Worm (Caenorhabditis elegans) whole organism, L2 larva: ENCODE measurements around the gene gpx-5.

ENCODE experiments used
- C34F6.9 ChIP-seq: fragments of 150-350 bp; optimal IDR thresholded peaks from 2 replicates; lab custom pipeline; 2014; ENCODE audit warnings: missing biosample characterization, missing genetic modification characterization
- Y55F3AM.14 ChIP-seq: fragments of 200-800 bp; sonication (Bioruptor generic); optimal IDR thresholded peaks from 2 replicates; lab custom pipeline; 2018; ENCODE audit warnings: mild to moderate bottlenecking, missing genetic modification characterization, missing compliant biosample characterization
- ama-1 ChIP-seq: fragments of 150-350 bp; optimal IDR thresholded peaks from 2 replicates; lab custom pipeline; 2018; ENCODE audit warnings: inconsistent platforms
- blmp-1 ChIP-seq: sonication (generic microtip); optimal IDR thresholded peaks from 2 replicates; lab custom pipeline; 2017; ENCODE audit warnings: missing genetic modification characterization, mild to moderate bottlenecking, missing compliant biosample characterization, antibody characterized with exemption, moderate library complexity; ENCODE audit not compliant: insufficient read depth
- ceh-82 ChIP-seq: fragments of 150-350 bp; optimal IDR thresholded peaks from 2 replicates; lab custom pipeline; 2014; ENCODE audit warnings: missing biosample characterization, missing genetic modification characterization
- crh-2 ChIP-seq: sonication (generic microtip); optimal IDR thresholded peaks from 2 replicates; lab custom pipeline; 2017; ENCODE audit warnings: missing biosample characterization, missing genetic modification characterization
- egl-27 ChIP-seq: sonication (generic microtip); optimal IDR thresholded peaks from 3 replicates; lab custom pipeline; 2017; ENCODE audit warnings: missing biosample characterization, missing genetic modification reagents, missing genetic modification characterization
- elt-3 ChIP-seq: sonication (generic microtip); optimal IDR thresholded peaks from 2 replicates; lab custom pipeline; 2017; ENCODE audit warnings: missing biosample characterization, missing genetic modification characterization
- fos-1 ChIP-seq: fragments of 150-350 bp; optimal IDR thresholded peaks from 2 replicates; lab custom pipeline; 2014; ENCODE audit warnings: missing biosample characterization, missing genetic modification characterization
- gmeb-1 ChIP-seq: fragments of 150-350 bp; optimal IDR thresholded peaks from 2 replicates; lab custom pipeline; 2014; ENCODE audit warnings: missing biosample characterization, missing genetic modification characterization
- lin-13 ChIP-seq: fragments of 150-350 bp; optimal IDR thresholded peaks from 2 replicates; lab custom pipeline; 2014; ENCODE audit warnings: missing biosample characterization, missing genetic modification reagents, missing genetic modification characterization
- lin-39 ChIP-seq: fragments of 150-350 bp; optimal IDR thresholded peaks from 2 replicates; lab custom pipeline; 2014; ENCODE audit warnings: missing biosample characterization, missing genetic modification reagents, missing genetic modification characterization
- lsy-2 ChIP-seq, 2 experiments: fragments of 150-350 bp in 1 of 2; sonication (generic microtip) in 1 of 2; optimal IDR thresholded peaks; 2 replicates each; lab custom pipeline; 2014 to 2017; ENCODE audit warnings: missing biosample characterization in 2 of 2, missing genetic modification characterization in 2 of 2
- mab-5 ChIP-seq: fragments of 150-350 bp; optimal IDR thresholded peaks from 2 replicates; lab custom pipeline; 2014; ENCODE audit warnings: missing biosample characterization, missing genetic modification characterization
- mdl-1 ChIP-seq, 2 experiments: fragments of 150-350 bp in 1 of 2; sonication (generic microtip) in 1 of 2; optimal IDR thresholded peaks; 2 replicates each; lab custom pipeline; 2017; ENCODE audit warnings: missing biosample characterization in 2 of 2, missing genetic modification characterization in 2 of 2
- nhr-10 ChIP-seq: sonication (generic microtip); optimal IDR thresholded peaks from 2 replicates; lab custom pipeline; 2017; ENCODE audit warnings: missing biosample characterization, missing genetic modification characterization
- nhr-11 ChIP-seq: fragments of 150-350 bp; optimal IDR thresholded peaks from 2 replicates; lab custom pipeline; 2014; ENCODE audit warnings: missing biosample characterization, missing genetic modification characterization
- nhr-12 ChIP-seq: fragments of 150-350 bp; optimal IDR thresholded peaks from 2 replicates; lab custom pipeline; 2014; ENCODE audit warnings: missing biosample characterization, missing genetic modification characterization
- nhr-21 ChIP-seq: fragments of 150-350 bp; optimal IDR thresholded peaks from 2 replicates; lab custom pipeline; 2014; ENCODE audit warnings: missing biosample characterization, missing genetic modification characterization
- nhr-23 ChIP-seq: fragments of 150-350 bp; optimal IDR thresholded peaks from 2 replicates; lab custom pipeline; 2014; ENCODE audit warnings: missing biosample characterization, missing genetic modification reagents, missing genetic modification characterization
- nhr-237 ChIP-seq: fragments of 150-350 bp; optimal IDR thresholded peaks from 2 replicates; lab custom pipeline; 2014; ENCODE audit warnings: missing biosample characterization, missing genetic modification characterization
- nhr-6 ChIP-seq: fragments of 150-350 bp; optimal IDR thresholded peaks from 2 replicates; lab custom pipeline; 2014; ENCODE audit warnings: missing biosample characterization, missing genetic modification characterization
- nhr-77 ChIP-seq: fragments of 150-350 bp; optimal IDR thresholded peaks from 2 replicates; lab custom pipeline; 2014; ENCODE audit warnings: missing biosample characterization, missing genetic modification characterization
- peb-1 ChIP-seq: fragments of 150-350 bp; optimal IDR thresholded peaks from 2 replicates; lab custom pipeline; 2014; ENCODE audit warnings: missing biosample characterization, missing genetic modification characterization
- skn-1 ChIP-seq: sonication (generic microtip); optimal IDR thresholded peaks from 2 replicates; lab custom pipeline; 2017; ENCODE audit warnings: missing biosample characterization, missing genetic modification characterization
- sma-3 ChIP-seq: sonication (generic microtip); optimal IDR thresholded peaks from 2 replicates; lab custom pipeline; 2016; ENCODE audit warnings: missing genetic modification reagents, missing genetic modification characterization, missing compliant biosample characterization
- sma-9 ChIP-seq, 2 experiments: fragments of 150-350 bp in 1 of 2; sonication (generic microtip) in 1 of 2; optimal IDR thresholded peaks; 2 replicates each; lab custom pipeline; 2014 to 2016; ENCODE audit warnings: missing genetic modification characterization in 2 of 2, mild to moderate bottlenecking in 1 of 2, missing biosample characterization in 1 of 2, missing compliant biosample characterization in 1 of 2, missing genetic modification reagents in 1 of 2, moderate library complexity in 1 of 2
- snpc-4 ChIP-seq: fragments of 150-350 bp; optimal IDR thresholded peaks from 2 replicates; lab custom pipeline; 2014; ENCODE audit warnings: missing biosample characterization, missing genetic modification characterization
- unc-39 ChIP-seq: fragments of 150-350 bp; optimal IDR thresholded peaks from 2 replicates; lab custom pipeline; 2014; ENCODE audit warnings: missing biosample characterization, missing genetic modification characterization
- unc-55 ChIP-seq: fragments of 150-350 bp; sonication (generic microtip); optimal IDR thresholded peaks from 3 replicates; lab custom pipeline; 2014; ENCODE audit warnings: missing biosample characterization, missing genetic modification reagents, missing genetic modification characterization
- zag-1 ChIP-seq: fragments of 150-350 bp; optimal IDR thresholded peaks from 2 replicates; lab custom pipeline; 2014; ENCODE audit warnings: missing biosample characterization, missing genetic modification characterization
- ztf-1 ChIP-seq: fragments of 200-800 bp; sonication (Bioruptor generic); conservative IDR thresholded peaks from 2 replicates; pipeline ENCODE4 v1.3.6; 2022; ENCODE audit warnings: missing genetic modification characterization, missing compliant biosample characterization

Gene gpx-5

DNA sequence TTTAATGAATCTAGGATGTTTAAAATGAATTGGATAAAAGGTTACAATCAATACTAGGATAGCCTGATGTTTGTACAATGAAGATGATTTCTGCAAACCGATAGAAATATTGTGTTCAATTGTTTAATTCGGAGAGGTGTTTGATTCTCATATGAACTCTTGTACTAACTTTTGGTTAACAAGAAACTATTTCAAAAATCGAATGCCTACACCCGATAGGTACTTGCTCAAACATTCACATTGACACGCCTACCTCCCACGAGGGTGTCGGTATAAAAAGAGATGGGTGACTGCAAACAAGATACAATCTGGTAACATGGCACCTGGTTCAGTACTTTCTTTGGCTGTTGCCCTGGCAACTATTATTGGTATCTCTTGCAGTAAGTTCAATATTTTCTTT is 3.2 kb downstream of the gpx-5 start, which contains the start of gene gpx-3:
gpx-3 (plus strand) TSS at position 301 of the 400 bp plus-strand sequence.
- TF ChIP-seq ama-1 (lab: Kevin White, UChicago) (no peak), unc-39 (tag; lab: Kevin White, UChicago) (no peak), nhr-6 (tag; lab: Kevin White, UChicago) (no peak), mab-5 (no peak), blmp-1 (tag; lab: Kevin White, UChicago) (no peak), nhr-23 (tag; lab: Kevin White, UChicago) (no peak), nhr-10 (tag; lab: Kevin White, UChicago) (no peak), sma-3 (GFP tag; lab: Kevin White, UChicago) (no peak), crh-2 (tag; lab: Kevin White, UChicago) (no peak), nhr-11 (tag; lab: Kevin White, UChicago) (no peak), lin-13 (GFP tag; lab: Kevin White, UChicago) (no peak), egl-27 (tag; lab: Kevin White, UChicago) (no peak), unc-55 (GFP tag; lab: Kevin White, UChicago) (no peak), ztf-1 (GFP tag; lab: Robert Waterston, UW) (no peak)
- TF ChIP-seq, all 48 proteins: peak for 0

- no peak for TF ChIP-seq peb-1 (tag; lab: Kevin White, UChicago)
- TF ChIP-seq, all 48 proteins: peak for 0
Measured at ce11 chrX:9589123-9589522, 4.7 kb downstream of the gpx-5 start, which contains the start of gene del-8. del-8 (plus strand) TSS chrX:9589423.

ce11 chrX:9597299-9597698 is 12.8 kb downstream of the gpx-5 start:
- TF ChIP-seq mab-5 (no peak), zag-1 (no peak), nhr-12 (no peak), C34F6.9 (no peak), ceh-82 (tag; lab: Kevin White, UChicago) (no peak), nhr-10 (tag; lab: Kevin White, UChicago) (no peak)

DNA sequence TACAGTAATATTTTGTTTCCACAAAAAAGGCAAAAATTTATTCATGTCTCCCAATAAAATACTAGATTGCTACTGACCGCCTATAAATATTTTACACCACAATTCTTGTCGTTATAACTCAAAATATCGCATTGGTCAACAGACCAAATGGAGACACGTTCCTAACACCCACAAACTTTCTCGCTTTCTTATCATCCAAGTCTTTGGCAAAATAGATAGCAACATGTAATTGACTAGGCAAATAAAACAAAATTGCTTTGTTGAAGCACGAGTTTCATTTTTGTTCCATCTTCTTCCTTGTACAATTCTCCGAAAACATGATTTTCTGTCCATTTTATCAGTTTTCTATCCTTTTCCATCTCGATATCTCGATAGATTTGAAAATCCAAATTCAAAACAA is 18.2 kb downstream of the gpx-5 start:
- TF ChIP-seq snpc-4 (no peak), fos-1 (peak; percentile 2), sma-9 (GFP tag; optimal IDR thresholded peaks at IDR 0.05; lab: Kevin White, UChicago) (peak; percentile 35), sma-9 (tag; optimal IDR thresholded peaks at IDR 0.05; lab: Kevin White, UChicago) (no peak)
- TF ChIP-seq, all 48 proteins: peak for 2

DNA sequence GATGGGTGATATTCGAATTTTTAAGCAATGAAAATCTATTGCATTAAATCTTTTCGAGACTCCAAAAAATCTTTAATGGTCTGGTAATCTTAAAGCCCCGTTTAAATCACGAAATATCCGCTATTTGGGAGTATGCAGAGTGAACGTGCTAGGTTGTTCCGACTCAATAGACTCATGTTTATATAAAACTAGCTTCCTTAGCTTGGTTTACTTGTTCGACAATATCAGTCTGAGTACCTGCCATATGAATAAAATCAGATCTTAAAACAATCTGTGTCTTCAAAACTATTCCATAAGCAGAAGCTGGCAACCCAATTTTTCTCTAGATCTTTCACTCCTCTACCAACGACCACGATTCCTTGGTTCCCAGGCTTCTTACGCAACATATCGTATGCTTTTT is 18.7 kb downstream of the gpx-5 start:
- TF ChIP-seq nhr-77 (tag; lab: Kevin White, UChicago): no peak
- no peak for TF ChIP-seq lsy-2 (tag; optimal IDR thresholded peaks at IDR 0.05; lab: Kevin White, UChicago)
- no peak for TF ChIP-seq unc-55 (GFP tag; lab: Kevin White, UChicago)
- TF ChIP-seq ztf-1 (GFP tag; lab: Robert Waterston, UW): no peak
- no peak for TF ChIP-seq nhr-237 (tag; lab: Kevin White, UChicago)
- TF ChIP-seq nhr-10 (tag; lab: Kevin White, UChicago): no peak
- no peak for TF ChIP-seq lin-39 (tag; lab: Kevin White, UChicago)
- no peak for TF ChIP-seq egl-27 (tag; lab: Kevin White, UChicago)
- TF ChIP-seq sma-3 (GFP tag; lab: Kevin White, UChicago): no peak
- no peak for TF ChIP-seq zag-1
- TF ChIP-seq elt-3 (tag; lab: Kevin White, UChicago): no peak
- TF ChIP-seq mdl-1 (tag; optimal IDR thresholded peaks at IDR 0.05; lab: Kevin White, UChicago): no peak
- TF ChIP-seq mab-5: no peak
- TF ChIP-seq Y55F3AM.14: no peak
- TF ChIP-seq skn-1 (tag; lab: Kevin White, UChicago): no peak
- TF ChIP-seq gmeb-1 (tag; lab: Kevin White, UChicago): no peak
- TF ChIP-seq nhr-21 (tag; lab: Kevin White, UChicago): no peak

ce11 chrX:9608127-9608526 is 23.7 kb downstream of the gpx-5 start:
- TF ChIP-seq blmp-1 (tag; lab: Kevin White, UChicago) (peak; percentile 68), egl-27 (tag; lab: Kevin White, UChicago) (no peak), fos-1 (peak; percentile 32)
